Fruit fly (Drosophila melanogaster) S2 (cell line): Measurements from ENCODE around the gene CG4829.

ENCODE experiments used
- CG8478 ChIP-seq: fragments of >200 bp; optimal IDR thresholded peaks from 2 replicates; lab custom pipeline; 2018
- CTCF ChIP-seq, 2 experiments: fragments of >200 bp; optimal IDR thresholded peaks; 2 replicates each; lab custom pipeline; 2018

DNA sequence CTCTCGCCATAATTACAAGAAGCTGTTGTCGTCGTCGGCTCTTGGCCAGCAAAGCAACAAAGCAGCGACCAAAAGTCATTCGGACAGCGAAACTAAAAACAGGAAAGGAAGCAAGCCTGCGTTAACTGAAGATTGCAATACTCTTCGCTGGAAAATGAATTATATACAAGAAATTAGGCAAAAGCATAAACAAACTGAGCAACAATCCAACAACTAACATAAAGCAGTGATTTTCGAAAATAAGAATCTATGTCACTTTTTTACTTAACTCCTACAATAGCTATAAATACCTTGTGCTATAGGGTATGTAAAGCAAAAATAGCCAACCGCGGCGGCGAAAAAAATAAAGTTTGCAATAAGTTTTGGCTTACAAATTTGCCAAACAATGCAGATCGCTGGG is 60.3 kb downstream of the CG4829 start:
- TF ChIP-seq CG8478 (lab: Kevin White, UChicago): no peak
- TF ChIP-seq CTCF (optimal IDR thresholded peaks at IDR 0.05; lab: Kevin White, UChicago): no peak
